Worm (Caenorhabditis elegans) whole organism, L2 larva: ENCODE results near the gene C50F7.9.
A peak's percentile ranks its signal among the peaks of the same experiment; 100 is the strongest.

ENCODE experiments used
- C34F6.9 ChIP-seq: fragments of 150-350 bp; optimal IDR thresholded peaks from 2 replicates; lab custom pipeline; 2014; ENCODE audit warnings: missing biosample characterization, missing genetic modification characterization
- F13H6.1 ChIP-seq: sonication (generic microtip); optimal IDR thresholded peaks from 2 replicates; lab custom pipeline; 2016; ENCODE audit warnings: missing genetic modification characterization, missing compliant biosample characterization
- Y55F3AM.14 ChIP-seq: fragments of 200-800 bp; sonication (Bioruptor generic); optimal IDR thresholded peaks from 2 replicates; lab custom pipeline; 2018; ENCODE audit warnings: mild to moderate bottlenecking, missing genetic modification characterization, missing compliant biosample characterization
- ZK546.5 ChIP-seq: sonication (generic microtip); optimal IDR thresholded peaks from 2 replicates; lab custom pipeline; 2017; ENCODE audit warnings: missing biosample characterization, missing genetic modification characterization
- alr-1 ChIP-seq: fragments of 150-350 bp; optimal IDR thresholded peaks from 2 replicates; lab custom pipeline; 2014; ENCODE audit warnings: missing biosample characterization, missing genetic modification characterization
- aly-2 ChIP-seq: fragments of 150-350 bp; optimal IDR thresholded peaks from 2 replicates; lab custom pipeline; 2014; ENCODE audit warnings: missing biosample characterization, missing genetic modification characterization
- ama-1 ChIP-seq: fragments of 150-350 bp; optimal IDR thresholded peaks from 2 replicates; lab custom pipeline; 2018; ENCODE audit warnings: inconsistent platforms
- ceh-16 ChIP-seq: fragments of 150-350 bp; optimal IDR thresholded peaks from 2 replicates; lab custom pipeline; 2014; ENCODE audit warnings: missing biosample characterization, missing genetic modification characterization
- ceh-82 ChIP-seq: fragments of 150-350 bp; optimal IDR thresholded peaks from 2 replicates; lab custom pipeline; 2014; ENCODE audit warnings: missing biosample characterization, missing genetic modification characterization
- crh-2 ChIP-seq: sonication (generic microtip); optimal IDR thresholded peaks from 2 replicates; lab custom pipeline; 2017; ENCODE audit warnings: missing biosample characterization, missing genetic modification characterization
- fos-1 ChIP-seq: fragments of 150-350 bp; optimal IDR thresholded peaks from 2 replicates; lab custom pipeline; 2014; ENCODE audit warnings: missing biosample characterization, missing genetic modification characterization
- gmeb-1 ChIP-seq: fragments of 150-350 bp; optimal IDR thresholded peaks from 2 replicates; lab custom pipeline; 2014; ENCODE audit warnings: missing biosample characterization, missing genetic modification characterization
- lin-11 ChIP-seq: fragments of 150-350 bp; sonication (generic microtip); optimal IDR thresholded peaks from 2 replicates; lab custom pipeline; 2014; ENCODE audit warnings: missing biosample characterization, missing genetic modification characterization, inconsistent platforms, mixed read lengths
- lin-13 ChIP-seq: fragments of 150-350 bp; optimal IDR thresholded peaks from 2 replicates; lab custom pipeline; 2014; ENCODE audit warnings: missing biosample characterization, missing genetic modification reagents, missing genetic modification characterization
- lin-39 ChIP-seq: fragments of 150-350 bp; optimal IDR thresholded peaks from 2 replicates; lab custom pipeline; 2014; ENCODE audit warnings: missing biosample characterization, missing genetic modification reagents, missing genetic modification characterization
- lsy-2 ChIP-seq, 2 experiments: fragments of 150-350 bp in 1 of 2; sonication (generic microtip) in 1 of 2; optimal IDR thresholded peaks; 2 replicates each; lab custom pipeline; 2014 to 2017; ENCODE audit warnings: missing biosample characterization in 2 of 2, missing genetic modification characterization in 2 of 2
- mab-5 ChIP-seq: fragments of 150-350 bp; optimal IDR thresholded peaks from 2 replicates; lab custom pipeline; 2014; ENCODE audit warnings: missing biosample characterization, missing genetic modification characterization
- mbf-1 ChIP-seq: sonication (generic microtip); optimal IDR thresholded peaks from 2 replicates; lab custom pipeline; 2017; ENCODE audit warnings: missing biosample characterization, missing genetic modification characterization
- mdl-1 ChIP-seq, 2 experiments: fragments of 150-350 bp in 1 of 2; sonication (generic microtip) in 1 of 2; optimal IDR thresholded peaks; 2 replicates each; lab custom pipeline; 2017; ENCODE audit warnings: missing biosample characterization in 2 of 2, missing genetic modification characterization in 2 of 2
- nhr-11 ChIP-seq: fragments of 150-350 bp; optimal IDR thresholded peaks from 2 replicates; lab custom pipeline; 2014; ENCODE audit warnings: missing biosample characterization, missing genetic modification characterization
- nhr-12 ChIP-seq: fragments of 150-350 bp; optimal IDR thresholded peaks from 2 replicates; lab custom pipeline; 2014; ENCODE audit warnings: missing biosample characterization, missing genetic modification characterization
- nhr-129 ChIP-seq: fragments of 150-350 bp; optimal IDR thresholded peaks from 2 replicates; lab custom pipeline; 2014; ENCODE audit warnings: missing biosample characterization, missing genetic modification characterization
- nhr-23 ChIP-seq: fragments of 150-350 bp; optimal IDR thresholded peaks from 2 replicates; lab custom pipeline; 2014; ENCODE audit warnings: missing biosample characterization, missing genetic modification reagents, missing genetic modification characterization
- nhr-25 ChIP-seq: fragments of 150-350 bp; sonication (generic microtip); optimal IDR thresholded peaks from 3 replicates; lab custom pipeline; 2014; ENCODE audit warnings: missing biosample characterization, missing genetic modification characterization
- nhr-77 ChIP-seq: fragments of 150-350 bp; optimal IDR thresholded peaks from 2 replicates; lab custom pipeline; 2014; ENCODE audit warnings: missing biosample characterization, missing genetic modification characterization
- sem-4 ChIP-seq: fragments of 150-350 bp; optimal IDR thresholded peaks from 2 replicates; lab custom pipeline; 2014; ENCODE audit warnings: missing biosample characterization, missing genetic modification reagents, missing genetic modification characterization
- skn-1 ChIP-seq: sonication (generic microtip); optimal IDR thresholded peaks from 2 replicates; lab custom pipeline; 2017; ENCODE audit warnings: missing biosample characterization, missing genetic modification characterization
- sma-3 ChIP-seq: sonication (generic microtip); optimal IDR thresholded peaks from 2 replicates; lab custom pipeline; 2016; ENCODE audit warnings: missing genetic modification reagents, missing genetic modification characterization, missing compliant biosample characterization
- sma-9 ChIP-seq, 2 experiments: fragments of 150-350 bp in 1 of 2; sonication (generic microtip) in 1 of 2; optimal IDR thresholded peaks; 2 replicates each; lab custom pipeline; 2014 to 2016; ENCODE audit warnings: missing genetic modification characterization in 2 of 2, mild to moderate bottlenecking in 1 of 2, missing biosample characterization in 1 of 2, missing compliant biosample characterization in 1 of 2, missing genetic modification reagents in 1 of 2, moderate library complexity in 1 of 2
- snpc-4 ChIP-seq: fragments of 150-350 bp; optimal IDR thresholded peaks from 2 replicates; lab custom pipeline; 2014; ENCODE audit warnings: missing biosample characterization, missing genetic modification characterization
- unc-39 ChIP-seq: fragments of 150-350 bp; optimal IDR thresholded peaks from 2 replicates; lab custom pipeline; 2014; ENCODE audit warnings: missing biosample characterization, missing genetic modification characterization
- unc-55 ChIP-seq: fragments of 150-350 bp; sonication (generic microtip); optimal IDR thresholded peaks from 3 replicates; lab custom pipeline; 2014; ENCODE audit warnings: missing biosample characterization, missing genetic modification reagents, missing genetic modification characterization
- ztf-1 ChIP-seq: fragments of 200-800 bp; sonication (Bioruptor generic); conservative IDR thresholded peaks from 2 replicates; pipeline ENCODE4 v1.3.6; 2022; ENCODE audit warnings: missing genetic modification characterization, missing compliant biosample characterization
- ztf-11 ChIP-seq: sonication (generic microtip); optimal IDR thresholded peaks from 2 replicates; lab custom pipeline; 2017; ENCODE audit warnings: missing biosample characterization, missing genetic modification characterization

The C50F7.9 gene

ce11 chrIV:7712252-7712651 lies 19.6 kb downstream of the C50F7.9 start:
- TF ChIP-seq unc-39 (tag; lab: Kevin White, UChicago) (no peak), mdl-1 (tag; optimal IDR thresholded peaks at IDR 0.05; lab: Kevin White, UChicago) (no peak)

- TF ChIP-seq Y55F3AM.14 (GFP tag; lab: Kevin White, UChicago): no peak
- TF ChIP-seq nhr-129 (tag; lab: Kevin White, UChicago): peak; percentile 12
- TF ChIP-seq lsy-2 (tag; optimal IDR thresholded peaks at IDR 0.05; lab: Kevin White, UChicago): no peak
- TF ChIP-seq nhr-12: no peak
- no peak for TF ChIP-seq aly-2 (tag; lab: Kevin White, UChicago)
- TF ChIP-seq ceh-16 (tag; lab: Kevin White, UChicago): no peak
- peak; percentile 99 for TF ChIP-seq fos-1
- no peak for TF ChIP-seq F13H6.1
- TF ChIP-seq ztf-1: no peak
- TF ChIP-seq skn-1 (tag; lab: Kevin White, UChicago): no peak
- peak; percentile 62 for TF ChIP-seq sma-9 (GFP tag; optimal IDR thresholded peaks at IDR 0.05; lab: Kevin White, UChicago)
- TF ChIP-seq sma-9 (tag; optimal IDR thresholded peaks at IDR 0.05; lab: Kevin White, UChicago): no peak
- TF ChIP-seq crh-2: peak; percentile 49
- no peak for TF ChIP-seq mdl-1 (tag; optimal IDR thresholded peaks at IDR 0.05; lab: Kevin White, UChicago)
- TF ChIP-seq lin-39 (tag; lab: Kevin White, UChicago): no peak
- TF ChIP-seq alr-1: no peak
- TF ChIP-seq sem-4 (tag; lab: Kevin White, UChicago): no peak
- TF ChIP-seq mbf-1: no peak
- TF ChIP-seq, all 48 proteins: peak for 4
Observed at ce11 chrIV:7710824-7711223, 21.0 kb downstream of the C50F7.9 start, which contains the start of gene nhr-8. TSS of gene nhr-8 (plus strand) at chrIV:7710983.

ce11 chrIV:7709701-7710100 lies 22.2 kb downstream of the C50F7.9 start, which contains the start of the genes mrpl-1, emc-6 and mrps-24:
TSS of gene mrpl-1 (minus strand) at chrIV:7709701.
TSS of gene emc-6 (minus strand) at chrIV:7709736.
TSS of gene mrps-24 (plus strand) at chrIV:7710045.
- TF ChIP-seq mab-5 (tag; lab: Kevin White, UChicago): peak; percentile 29
- no peak for TF ChIP-seq nhr-11 (tag; lab: Kevin White, UChicago)
- TF ChIP-seq lin-11 (tag; lab: Kevin White, UChicago): no peak
- TF ChIP-seq gmeb-1 (tag; lab: Kevin White, UChicago): peak; percentile 63
- TF ChIP-seq alr-1: no peak
- peak; percentile 44 for TF ChIP-seq F13H6.1
- TF ChIP-seq nhr-25: peak; percentile 50
- peak; percentile 48 to 83 for TF ChIP-seq lsy-2 (tag; optimal IDR thresholded peaks at IDR 0.05; lab: Kevin White, UChicago)
- no peak for TF ChIP-seq ZK546.5
- peak; percentile 43 for TF ChIP-seq sma-9 (GFP tag; optimal IDR thresholded peaks at IDR 0.05; lab: Kevin White, UChicago)
- TF ChIP-seq sma-9 (tag; optimal IDR thresholded peaks at IDR 0.05; lab: Kevin White, UChicago): no peak
- TF ChIP-seq sem-4 (tag; lab: Kevin White, UChicago): peak; percentile 91
- no peak for TF ChIP-seq lin-39 (tag; lab: Kevin White, UChicago)
- TF ChIP-seq nhr-77 (tag; lab: Kevin White, UChicago): no peak
- TF ChIP-seq fos-1: peak; percentile 51
- TF ChIP-seq skn-1 (tag; lab: Kevin White, UChicago): peak; percentile 56
- no peak for TF ChIP-seq ama-1 (lab: Kevin White, UChicago)
- peak; percentile 13 for TF ChIP-seq nhr-129 (tag; lab: Kevin White, UChicago)
- peak; percentile 73 for TF ChIP-seq crh-2
- TF ChIP-seq snpc-4: peak; percentile 45
- peak; percentile 58 for TF ChIP-seq lin-13 (GFP tag; lab: Kevin White, UChicago)
- TF ChIP-seq C34F6.9 (tag; lab: Kevin White, UChicago): peak; percentile 82
- no peak for TF ChIP-seq unc-39 (tag; lab: Kevin White, UChicago)
- no peak for TF ChIP-seq nhr-23 (tag; lab: Kevin White, UChicago)
- peak; percentile 89 for TF ChIP-seq unc-55 (GFP tag; lab: Kevin White, UChicago)
- no peak for TF ChIP-seq mbf-1
- TF ChIP-seq sma-3: peak; percentile 48

ce11 chrIV:7706805-7707204 lies 25.1 kb downstream of the C50F7.9 start, which contains the start of gene F33D4.4:
TSS of gene F33D4.4 (minus strand) at chrIV:7706905.
- TF ChIP-seq fos-1: peak; percentile 30
- no peak for TF ChIP-seq ceh-82

- no peak for TF ChIP-seq unc-55 (GFP tag; lab: Kevin White, UChicago)
- no peak for TF ChIP-seq ceh-16 (tag; lab: Kevin White, UChicago)
- no peak for TF ChIP-seq fos-1
- TF ChIP-seq nhr-23 (tag; lab: Kevin White, UChicago): no peak
- no peak for TF ChIP-seq ztf-11 (tag; lab: Kevin White, UChicago)
- no peak for TF ChIP-seq nhr-11 (tag; lab: Kevin White, UChicago)
Observed at ce11 chrIV:7698320-7698719, 33.5 kb downstream of the C50F7.9 start, which contains the start of gene flp-13. TSS of gene flp-13 (minus strand) at chrIV:7698420.
